Worm (Caenorhabditis elegans): ENCODE results near the gene D2096.12.
A peak's percentile ranks its signal among the peaks of the same experiment; 100 is the strongest.

The D2096.12 gene

DNA sequence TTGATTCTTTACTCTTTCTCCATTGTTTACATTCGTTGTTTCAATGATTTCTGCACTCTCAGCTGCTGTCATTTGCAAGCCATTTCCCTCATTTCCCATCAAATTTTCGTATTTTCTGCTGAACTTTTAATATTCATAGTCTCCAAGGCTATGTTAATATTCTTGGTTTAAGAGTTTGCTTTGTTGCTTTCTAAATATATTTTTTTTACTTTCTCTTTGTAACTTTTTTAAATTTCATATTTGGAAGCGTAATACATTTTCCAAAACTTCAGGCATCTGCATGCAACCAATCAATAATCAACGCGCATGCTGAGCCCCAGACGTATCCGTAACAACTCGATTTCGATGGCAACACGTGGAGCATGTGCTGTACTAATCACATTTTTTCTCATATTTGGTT lies 2.4 kb upstream of the D2096.12 start, which contains the start of gene sqv-1:
Gene sqv-1, plus strand, starts transcription at position 301 of the 400 bp plus-strand sequence.
- TF ChIP-seq drap-1 (GFP tag; optimal IDR thresholded peaks at IDR 0.05) (no peak), nhr-12 (tag; optimal IDR thresholded peaks at IDR 0.05) (no peak), sptf-1 (tag; optimal IDR thresholded peaks at IDR 0.05) (no peak), pha-4 (tag; optimal IDR thresholded peaks at IDR 0.05) (no peak), cnd-1 (tag; optimal IDR thresholded peaks at IDR 0.05) (no peak), nhr-237 (tag; optimal IDR thresholded peaks at IDR 0.05) (no peak), nhr-28 (tag; optimal IDR thresholded peaks at IDR 0.05) (no peak), unc-62 (GFP tag; optimal IDR thresholded peaks at IDR 0.05) (no peak), mab-5 (tag; optimal IDR thresholded peaks at IDR 0.05) (no peak), unc-120 (tag; optimal IDR thresholded peaks at IDR 0.05; ENCODE audit: poor library complexity, severe bottlenecking) (no peak), ham-2 (GFP tag; optimal IDR thresholded peaks at IDR 0.05) (no peak), mls-2 (tag; optimal IDR thresholded peaks at IDR 0.05) (no peak), lin-13 (tag; optimal IDR thresholded peaks at IDR 0.05) (no peak)

DNA sequence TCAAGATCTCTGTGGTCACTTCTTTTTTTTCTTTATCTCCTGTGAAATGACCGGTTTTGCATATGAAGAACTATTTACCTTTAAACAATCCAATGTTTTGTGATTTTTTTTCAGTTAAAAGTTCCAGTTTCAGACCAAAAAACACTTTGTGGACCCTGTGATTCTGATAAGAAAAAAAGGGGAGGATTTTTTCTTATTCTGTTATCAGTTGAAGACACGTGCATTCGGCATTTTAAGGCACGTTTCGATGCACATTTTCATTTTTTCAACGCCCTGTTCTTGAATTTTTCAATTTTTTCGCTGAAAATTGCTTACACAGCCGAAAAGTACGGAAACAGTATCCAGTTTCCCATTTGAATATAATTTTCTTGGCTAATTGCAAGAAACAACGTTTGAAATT lies 3.0 kb downstream of the D2096.12 start, which contains the start of gene aagr-1:
Gene aagr-1, plus strand, starts transcription at position 227 of the 400 bp plus-strand sequence.
- TF ChIP-seq elt-3 (tag; optimal IDR thresholded peaks at IDR 0.05) (no peak), sem-2 (GFP tag; optimal IDR thresholded peaks at IDR 0.05) (no peak), zip-8 (tag; optimal IDR thresholded peaks at IDR 0.05) (no peak), hlh-1 (tag; optimal IDR thresholded peaks at IDR 0.05) (no peak), blmp-1 (tag; optimal IDR thresholded peaks at IDR 0.05) (no peak), ztf-11 (tag; optimal IDR thresholded peaks at IDR 0.05) (no peak), M03D4.4 (tag; optimal IDR thresholded peaks at IDR 0.05) (no peak), nhr-237 (tag; optimal IDR thresholded peaks at IDR 0.05) (no peak), snpc-4 (tag; optimal IDR thresholded peaks at IDR 0.05) (no peak), unc-120 (tag; optimal IDR thresholded peaks at IDR 0.05; ENCODE audit: poor library complexity, severe bottlenecking) (no peak), ceh-43 (GFP tag; optimal IDR thresholded peaks at IDR 0.05) (no peak), nhr-28 (tag; optimal IDR thresholded peaks at IDR 0.05) (no peak)

DNA sequence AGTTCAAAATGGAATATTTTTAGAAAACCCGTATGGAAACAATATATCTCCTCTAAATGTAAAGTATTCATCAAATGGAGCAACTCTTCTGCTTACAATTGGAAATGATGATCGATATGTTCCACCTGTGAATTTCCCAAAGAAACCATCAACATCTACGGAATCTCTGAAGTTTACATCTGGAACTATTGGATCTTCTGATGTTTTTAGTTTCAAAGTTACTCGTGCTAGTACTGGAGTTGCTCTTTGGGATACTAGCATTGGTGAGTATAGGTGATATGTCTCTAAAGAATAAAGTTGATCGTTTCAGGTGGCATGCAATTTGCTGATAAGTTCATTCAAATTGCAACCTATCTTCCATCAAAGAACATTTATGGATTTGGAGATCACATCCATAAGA lies 4.6 kb downstream of the D2096.12 start:
- TF ChIP-seq ztf-11 (tag; optimal IDR thresholded peaks at IDR 0.05) (no peak), zip-8 (tag; optimal IDR thresholded peaks at IDR 0.05) (no peak), bed-3 (GFP tag; optimal IDR thresholded peaks at IDR 0.05) (no peak), nhr-237 (tag; optimal IDR thresholded peaks at IDR 0.05) (no peak), lsy-2 (tag; optimal IDR thresholded peaks at IDR 0.05) (no peak), ceh-43 (GFP tag; optimal IDR thresholded peaks at IDR 0.05) (no peak), ceh-83 (GFP tag; optimal IDR thresholded peaks at IDR 0.05) (no peak), elt-3 (tag; optimal IDR thresholded peaks at IDR 0.05) (no peak), cnd-1 (tag; optimal IDR thresholded peaks at IDR 0.05) (no peak), lin-32 (GFP tag; optimal IDR thresholded peaks at IDR 0.05) (no peak), nhr-2 (tag; optimal IDR thresholded peaks at IDR 0.05) (no peak), mls-2 (tag; optimal IDR thresholded peaks at IDR 0.05) (no peak), mep-1 (tag; optimal IDR thresholded peaks at IDR 0.05) (no peak)

DNA sequence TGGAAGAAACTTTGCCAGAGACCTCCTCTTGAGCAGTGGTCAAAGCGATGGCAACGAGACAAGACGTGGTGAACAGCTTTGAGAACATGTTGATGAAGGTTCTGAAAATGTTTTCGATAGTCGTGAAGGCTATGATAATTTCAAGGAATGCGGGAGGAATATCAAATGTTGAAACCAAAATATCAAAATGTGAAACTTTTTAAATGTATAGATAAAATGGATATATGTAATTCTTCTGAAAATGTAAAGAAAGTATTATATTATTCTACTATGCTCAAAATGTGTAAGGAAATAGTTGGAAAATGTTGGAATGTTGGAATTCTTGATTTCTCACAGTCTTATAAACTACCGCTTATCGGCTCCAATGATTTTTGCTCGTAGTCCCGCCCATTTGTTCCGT lies 5.9 kb downstream of the D2096.12 start, which contains the start of gene D2096.6:
Gene D2096.6, minus strand, starts transcription at position 101 of the 400 bp plus-strand sequence.
- TF ChIP-seq drap-1 (GFP tag; optimal IDR thresholded peaks at IDR 0.05) (no peak), sem-2 (GFP tag; optimal IDR thresholded peaks at IDR 0.05) (no peak), lin-32 (GFP tag; optimal IDR thresholded peaks at IDR 0.05) (no peak), bed-3 (GFP tag; optimal IDR thresholded peaks at IDR 0.05) (no peak), ceh-39 (tag; optimal IDR thresholded peaks at IDR 0.05) (no peak), blmp-1 (tag; optimal IDR thresholded peaks at IDR 0.05) (no peak), ceh-43 (GFP tag; optimal IDR thresholded peaks at IDR 0.05) (no peak), ztf-11 (tag; optimal IDR thresholded peaks at IDR 0.05) (no peak)

DNA sequence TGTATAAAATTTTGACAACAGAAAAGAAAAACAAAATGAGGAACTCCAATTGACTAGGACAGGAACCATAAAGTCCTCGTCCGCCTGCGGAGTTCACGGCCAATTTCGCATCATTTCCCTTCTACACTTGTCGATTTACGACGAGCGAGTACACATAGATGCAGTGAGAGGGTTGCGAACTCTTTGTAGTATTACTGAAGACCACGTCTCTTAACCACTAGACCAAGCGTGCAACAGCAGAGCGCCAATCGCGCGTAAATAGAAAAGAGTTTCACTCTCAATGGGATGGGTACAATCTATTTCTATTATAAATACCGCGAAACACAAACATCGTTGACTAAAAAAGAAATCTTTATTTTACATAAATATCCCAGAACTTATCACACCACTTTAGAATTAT lies 12.1 kb downstream of the D2096.12 start:
- TF ChIP-seq lsy-2 (tag; optimal IDR thresholded peaks at IDR 0.05) (no peak), flh-1 (GFP tag; optimal IDR thresholded peaks at IDR 0.05) (peak; percentile 68), ces-1 (GFP tag; optimal IDR thresholded peaks at IDR 0.05) (no peak), unc-39 (tag; optimal IDR thresholded peaks at IDR 0.05) (no peak), ceh-43 (GFP tag; optimal IDR thresholded peaks at IDR 0.05) (peak; percentile 84), snpc-4 (tag; optimal IDR thresholded peaks at IDR 0.05) (no peak), unc-62 (GFP tag; optimal IDR thresholded peaks at IDR 0.05) (peak; percentile 45), sem-2 (GFP tag; optimal IDR thresholded peaks at IDR 0.05) (peak; percentile 87), nhr-2 (tag; optimal IDR thresholded peaks at IDR 0.05) (no peak), nhr-28 (tag; optimal IDR thresholded peaks at IDR 0.05) (peak; percentile 54), lin-13 (tag; optimal IDR thresholded peaks at IDR 0.05) (peak; percentile 10), ceh-83 (GFP tag; optimal IDR thresholded peaks at IDR 0.05) (peak; percentile 94), pha-4 (tag; optimal IDR thresholded peaks at IDR 0.05) (peak; percentile 80), elt-1 (tag; optimal IDR thresholded peaks at IDR 0.05; ENCODE audit: borderline replicate concordance, insufficient read depth) (no peak), blmp-1 (tag; optimal IDR thresholded peaks at IDR 0.05) (no peak), mep-1 (tag; optimal IDR thresholded peaks at IDR 0.05) (peak; percentile 86), bed-3 (GFP tag; optimal IDR thresholded peaks at IDR 0.05) (peak; percentile 74), ztf-11 (tag; optimal IDR thresholded peaks at IDR 0.05) (peak; percentile 4), ham-2 (GFP tag; optimal IDR thresholded peaks at IDR 0.05) (peak; percentile 82), sptf-1 (tag; optimal IDR thresholded peaks at IDR 0.05) (peak; percentile 91), mab-5 (tag; optimal IDR thresholded peaks at IDR 0.05) (no peak), hlh-1 (tag; optimal IDR thresholded peaks at IDR 0.05) (peak; percentile 15), nhr-237 (tag; optimal IDR thresholded peaks at IDR 0.05) (peak; percentile 38), cnd-1 (tag; optimal IDR thresholded peaks at IDR 0.05) (peak; percentile 95), nhr-76 (tag; optimal IDR thresholded peaks at IDR 0.05) (no peak), lin-32 (GFP tag; optimal IDR thresholded peaks at IDR 0.05) (peak; percentile 84), mls-2 (tag; optimal IDR thresholded peaks at IDR 0.05) (peak; percentile 93), zip-8 (tag; optimal IDR thresholded peaks at IDR 0.05) (no peak), unc-120 (tag; optimal IDR thresholded peaks at IDR 0.05; ENCODE audit: poor library complexity, severe bottlenecking) (peak; percentile 75), elt-3 (tag; optimal IDR thresholded peaks at IDR 0.05) (no peak), ceh-39 (tag; optimal IDR thresholded peaks at IDR 0.05) (peak; percentile 48), tbx-8 (GFP tag; optimal IDR thresholded peaks at IDR 0.05) (peak; percentile 80), nhr-12 (tag; optimal IDR thresholded peaks at IDR 0.05) (peak; percentile 25), drap-1 (GFP tag; optimal IDR thresholded peaks at IDR 0.05) (peak; percentile 92), M03D4.4 (tag; optimal IDR thresholded peaks at IDR 0.05) (peak; percentile 94)

Measured in whole organism, mixed stage, embryonic.